Worm (Caenorhabditis elegans): Measurements from ENCODE around the gene ergi-1.

The ergi-1 gene

DNA sequence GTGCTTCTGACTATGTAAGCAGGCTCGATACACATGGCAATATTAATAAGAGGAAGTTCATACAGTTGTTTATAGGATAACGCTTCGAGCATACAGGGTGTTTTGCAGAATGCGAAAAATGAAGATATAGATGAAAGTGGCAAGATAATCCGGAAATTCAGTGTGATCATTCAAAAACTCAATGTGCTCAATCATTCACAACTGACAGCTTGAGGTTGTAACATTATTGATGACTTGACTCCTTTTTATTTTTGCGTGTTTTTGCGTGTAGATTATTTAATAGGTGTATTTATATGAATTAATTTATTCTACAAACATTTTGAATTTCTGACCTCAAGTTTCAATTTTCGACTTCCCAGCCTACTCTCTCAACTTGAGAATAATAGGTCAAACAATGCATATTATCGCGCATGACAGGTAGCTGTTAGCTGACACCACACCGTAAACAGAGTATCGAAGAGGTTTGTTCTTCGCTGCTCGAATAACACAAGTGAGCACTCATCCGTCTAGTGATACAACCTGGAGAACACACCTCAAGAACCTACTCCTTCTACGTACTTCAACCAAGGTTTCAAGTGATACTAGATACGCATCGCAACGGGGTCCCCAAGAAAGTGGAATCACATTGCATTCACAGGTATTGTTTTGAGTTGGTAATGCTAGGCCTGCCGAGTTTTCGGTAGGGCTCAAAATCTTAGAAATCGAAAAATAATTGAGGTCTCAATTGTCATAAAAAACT is 12.3 kb upstream of the ergi-1 start:
- TF ChIP-seq crh-2 (tag; optimal IDR thresholded peaks at IDR 0.05) = no peak
- TF ChIP-seq nhr-23 (tag; optimal IDR thresholded peaks at IDR 0.05) = no peak
- no peak for TF ChIP-seq nhr-129 (tag; optimal IDR thresholded peaks at IDR 0.05)

DNA sequence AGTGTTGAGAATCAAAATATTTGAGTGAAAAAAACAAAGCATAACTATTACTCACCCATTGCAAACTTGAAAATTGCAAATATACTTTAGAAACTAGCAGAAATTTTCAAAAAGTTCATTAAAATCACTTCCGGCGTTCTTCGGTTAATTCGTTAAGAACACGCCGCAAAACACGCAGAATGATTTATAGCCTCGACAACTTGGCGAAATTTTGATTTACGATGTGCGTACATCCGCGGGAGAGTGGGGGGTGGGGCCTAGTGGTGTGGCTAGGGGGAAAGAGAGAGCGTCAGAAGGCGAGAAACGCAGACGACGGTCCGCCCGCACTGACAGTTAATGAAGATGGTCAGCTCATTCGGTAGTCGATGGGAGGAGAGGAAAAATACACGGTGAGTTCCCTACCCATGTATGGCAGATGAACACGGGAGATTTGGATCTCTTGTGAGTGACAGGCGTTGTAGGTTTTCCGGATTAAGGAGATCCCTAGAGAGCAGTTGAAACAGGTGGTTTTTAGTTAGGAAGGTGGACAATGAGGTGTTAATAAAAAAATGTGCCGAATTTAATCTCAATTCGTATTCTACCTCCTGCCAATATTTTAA is 11.2 kb upstream of the ergi-1 start, which contains the start of gene igcm-4:
TSS of gene igcm-4 (minus strand) at position 237 of the 599 bp plus-strand sequence.
- TF ChIP-seq unc-55 (GFP tag; optimal IDR thresholded peaks at IDR 0.05) (peak; percentile 30), sma-3 (GFP tag; optimal IDR thresholded peaks at IDR 0.05) (no peak), ceh-16 (tag; optimal IDR thresholded peaks at IDR 0.05) (peak; percentile 39), mab-5 (tag; optimal IDR thresholded peaks at IDR 0.05) (peak; percentile 96)

DNA sequence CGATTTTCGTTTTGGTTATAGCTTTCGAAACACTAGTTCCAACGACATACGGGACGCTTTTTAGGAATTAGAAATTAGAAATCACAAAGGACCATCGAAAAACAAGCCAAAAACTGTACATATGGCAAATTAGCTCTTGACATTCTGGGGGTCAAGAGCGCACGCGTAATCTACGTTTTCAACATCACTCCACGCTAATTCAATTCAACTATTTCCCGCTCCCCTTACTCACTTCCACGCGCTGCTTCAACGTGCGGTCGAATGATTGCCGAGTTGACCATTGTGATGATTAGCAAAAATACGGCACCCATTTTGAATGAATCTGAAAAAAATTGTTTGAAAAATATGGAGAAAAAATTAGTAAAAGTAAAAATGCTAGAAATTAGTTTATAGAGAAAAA is 10.5 kb upstream of the ergi-1 start:
- TF ChIP-seq sma-9 (GFP tag; optimal IDR thresholded peaks at IDR 0.05) (no peak), sma-9 (tag; optimal IDR thresholded peaks at IDR 0.05) (no peak), unc-39 (tag; optimal IDR thresholded peaks at IDR 0.05) (no peak), lsy-2 (tag; optimal IDR thresholded peaks at IDR 0.05) (no peak), unc-62 (GFP tag; optimal IDR thresholded peaks at IDR 0.05) (no peak), sma-3 (GFP tag; optimal IDR thresholded peaks at IDR 0.05) (no peak), lin-39 (tag; optimal IDR thresholded peaks at IDR 0.05) (no peak), nhr-25 (tag; optimal IDR thresholded peaks at IDR 0.05) (no peak)

DNA sequence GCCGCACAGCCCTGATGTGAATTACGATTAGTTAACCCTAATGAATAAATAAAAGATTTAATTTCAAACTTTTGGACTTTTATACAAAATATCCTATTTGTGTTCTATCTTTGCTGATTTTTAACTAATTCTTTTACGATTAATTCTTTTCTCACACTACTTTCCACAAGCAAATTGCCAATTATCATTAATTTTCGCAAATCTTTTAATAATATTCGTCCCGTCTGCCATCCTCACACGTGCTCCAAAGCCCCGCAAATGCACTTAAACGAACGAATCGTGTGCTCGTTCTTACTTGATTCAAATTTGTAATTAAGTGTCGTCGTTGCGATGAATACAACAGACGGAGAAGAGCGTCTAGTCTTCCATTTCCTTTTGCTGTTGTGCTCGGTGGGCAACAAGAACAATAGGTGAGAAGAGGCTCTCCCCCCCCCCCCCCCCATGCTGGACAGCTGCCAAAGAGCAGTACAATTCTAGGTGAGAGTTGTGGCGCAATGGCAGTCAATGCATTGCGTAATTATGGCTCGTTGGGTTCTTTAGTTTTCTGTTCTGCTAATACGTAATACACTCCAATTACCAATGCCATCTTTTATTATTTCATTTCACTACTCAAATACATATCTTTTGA is 9.6 kb upstream of the ergi-1 start:
- no peak for TF ChIP-seq elt-1 (tag; optimal IDR thresholded peaks at IDR 0.05)
- TF ChIP-seq zag-1 (tag; optimal IDR thresholded peaks at IDR 0.05) = no peak
- TF ChIP-seq ceh-16 (tag; optimal IDR thresholded peaks at IDR 0.05) = no peak
- no peak for TF ChIP-seq nhr-237 (tag; optimal IDR thresholded peaks at IDR 0.05)
- TF ChIP-seq blmp-1 (tag; optimal IDR thresholded peaks at IDR 0.05; ENCODE audit: insufficient read depth) = no peak
- TF ChIP-seq fos-1 (tag; optimal IDR thresholded peaks at IDR 0.05) = no peak
- no peak for TF ChIP-seq nhr-21 (tag; optimal IDR thresholded peaks at IDR 0.05)
- TF ChIP-seq mdl-1 (tag; optimal IDR thresholded peaks at IDR 0.05) = no peak
- no peak for TF ChIP-seq nhr-23 (tag; optimal IDR thresholded peaks at IDR 0.05)
- TF ChIP-seq F13H6.1 (tag; optimal IDR thresholded peaks at IDR 0.05) = no peak
- TF ChIP-seq alr-1 (tag; optimal IDR thresholded peaks at IDR 0.05) = no peak
- TF ChIP-seq lsy-2 (tag; optimal IDR thresholded peaks at IDR 0.05) = no peak
- no peak for TF ChIP-seq sma-3 (GFP tag; optimal IDR thresholded peaks at IDR 0.05)
- no peak for TF ChIP-seq sem-4 (tag; optimal IDR thresholded peaks at IDR 0.05)
- no peak for TF ChIP-seq unc-62 (GFP tag; optimal IDR thresholded peaks at IDR 0.05)

DNA sequence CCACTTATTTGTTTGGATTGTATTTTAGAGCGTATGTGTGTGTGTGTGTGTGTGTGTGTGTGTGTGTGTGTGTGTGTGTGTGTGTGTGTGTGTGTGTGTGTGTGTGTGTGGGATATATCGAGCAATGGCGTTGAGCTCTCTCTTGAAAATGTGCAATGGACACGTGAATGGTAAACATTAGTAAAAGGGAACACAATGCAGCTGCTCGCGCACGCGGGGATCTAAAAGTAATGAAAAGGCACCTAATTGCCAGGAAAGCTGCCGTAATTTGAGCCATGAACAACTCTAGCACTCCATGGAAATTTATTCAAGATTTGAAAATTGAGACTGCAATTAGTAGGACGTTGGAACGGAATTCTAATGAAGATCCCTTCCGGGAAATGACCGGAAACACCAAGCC is 8.2 kb upstream of the ergi-1 start:
- TF ChIP-seq Y55F3AM.14 (GFP tag; optimal IDR thresholded peaks at IDR 0.05) (peak; percentile 13), nhr-129 (tag; optimal IDR thresholded peaks at IDR 0.05) (peak; percentile 35), lin-11 (tag; optimal IDR thresholded peaks at IDR 0.05) (peak; percentile 7), dmd-4 (tag; optimal IDR thresholded peaks at IDR 0.05) (no peak)

DNA sequence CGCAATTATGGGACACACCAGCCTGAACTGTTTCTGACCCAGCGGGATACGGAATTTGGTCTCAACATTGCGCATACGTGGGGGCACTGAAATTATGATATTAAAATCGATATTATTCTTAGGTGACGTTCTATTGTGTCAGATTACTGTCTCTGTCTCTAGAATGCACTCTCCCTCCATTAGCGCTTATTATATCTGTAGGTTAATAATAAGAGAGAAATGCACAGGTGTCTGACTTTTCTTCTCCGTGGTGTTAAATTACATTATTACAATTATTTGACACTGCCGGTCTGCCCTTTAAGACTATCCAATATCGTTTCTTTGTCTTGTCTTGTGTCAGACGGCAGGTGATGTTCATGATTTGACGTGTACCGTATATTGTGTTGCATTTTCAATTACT is 7.5 kb upstream of the ergi-1 start:
- TF ChIP-seq gmeb-1 (tag; optimal IDR thresholded peaks at IDR 0.05) (no peak), lin-13 (GFP tag; optimal IDR thresholded peaks at IDR 0.05) (no peak), mab-5 (tag; optimal IDR thresholded peaks at IDR 0.05) (no peak), blmp-1 (tag; optimal IDR thresholded peaks at IDR 0.05; ENCODE audit: insufficient read depth) (no peak), ceh-16 (tag; optimal IDR thresholded peaks at IDR 0.05) (no peak)

Measured in whole organism, L2 larva.